Worm (Caenorhabditis elegans) whole organism, midembryonic: Measurements from ENCODE around the gene C08E8.2.

Experiments
- cog-1 ChIP-seq: sonication (generic microtip); optimal IDR thresholded peaks from 2 replicates; lab custom pipeline; 2016; ENCODE audit warnings: missing genetic modification characterization, missing compliant biosample characterization
- tab-1 ChIP-seq: fragments of 200-800 bp; sonication (Bioruptor generic); IDR thresholded peaks from 2 replicates; pipeline ENCODE4 v1.3.6; 2022; ENCODE audit warnings: missing genetic modification characterization, missing compliant biosample characterization

DNA sequence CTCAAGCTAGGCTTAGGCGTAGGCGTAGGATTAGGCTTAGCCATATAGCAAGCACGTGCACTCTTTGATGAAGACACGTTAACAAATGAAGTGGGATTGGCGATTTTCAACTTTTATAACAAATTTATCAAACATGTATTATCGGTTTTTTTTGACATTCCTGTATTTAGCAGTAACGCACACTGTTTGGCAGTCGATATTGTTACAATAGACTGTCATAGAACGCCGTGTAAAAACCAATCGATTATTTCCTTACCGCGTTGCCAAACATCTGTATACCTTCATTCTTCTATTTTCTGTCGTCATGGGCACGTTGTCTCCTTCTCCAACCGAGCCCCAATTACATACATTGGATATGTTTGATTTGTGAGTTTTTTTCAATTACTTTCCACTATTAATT is 37.3 kb downstream of the C08E8.2 start, which contains the start of gene fbxb-119:
- TF ChIP-seq tab-1, result no peak
- TF ChIP-seq cog-1, result no peak
